Fruit fly (Drosophila melanogaster) whole organism, embryonic: Measurements from ENCODE around the gene CG3726.

Source experiments
- B-H1 ChIP-seq: fragments of 200-800 bp; sonication (Bioruptor generic); IDR thresholded peaks from 3 replicates; pipeline ENCODE4 v1.3.6; 2022; ENCODE audit warnings: missing biosample characterization, missing genetic modification characterization
- CG10366 ChIP-seq: fragments of 200-800 bp; sonication (Bioruptor generic); IDR thresholded peaks from 2 replicates; pipeline ENCODE4 v1.3.6; 2022; ENCODE audit warnings: missing biosample characterization, missing genetic modification characterization
- CG10959 ChIP-seq: fragments of 200-800 bp; sonication (Bioruptor generic); IDR thresholded peaks from 2 replicates; pipeline ENCODE4 v1.3.6; 2022; ENCODE audit warnings: missing biosample characterization, missing genetic modification characterization
- CG11456 ChIP-seq: fragments of 200-800 bp; sonication (Bioruptor generic); IDR thresholded peaks from 3 replicates; pipeline ENCODE4 v1.3.6; 2022; ENCODE audit warnings: missing biosample characterization, missing genetic modification characterization
- CG13424 ChIP-seq: fragments of 200-800 bp; sonication (Bioruptor generic); optimal IDR thresholded peaks from 2 replicates; lab custom pipeline; 2019; ENCODE audit warnings: missing biosample characterization, mild to moderate bottlenecking, missing genetic modification characterization, moderate library complexity
- CG14014 ChIP-seq: fragments of 200-800 bp; sonication (Bioruptor generic); IDR thresholded peaks from 2 replicates; pipeline ENCODE4 v1.3.6; 2022; ENCODE audit warnings: missing biosample characterization, missing genetic modification characterization
- CG14441 ChIP-seq: fragments of 200-800 bp; sonication (Bioruptor generic); IDR thresholded peaks from 2 replicates; pipeline ENCODE4 v1.3.6; 2022; ENCODE audit warnings: missing biosample characterization, missing genetic modification characterization
- CG16813 ChIP-seq: fragments of 200-800 bp; sonication (Bioruptor generic); IDR thresholded peaks from 3 replicates; pipeline ENCODE4 v1.3.6; 2022; ENCODE audit warnings: missing biosample characterization, missing genetic modification characterization; ENCODE audit not compliant: partially characterized antibody
- CG18262 ChIP-seq: fragments of 200-800 bp; optimal IDR thresholded peaks from 3 replicates; lab custom pipeline; 2019; ENCODE audit warnings: missing biosample characterization, mild to moderate bottlenecking, missing genetic modification characterization, moderate library complexity
- CG30403 ChIP-seq: fragments of 200-800 bp; sonication (Bioruptor generic); optimal IDR thresholded peaks from 3 replicates; lab custom pipeline; 2016; ENCODE audit warnings: missing biosample characterization, missing genetic modification characterization
- CG30431 ChIP-seq: fragments of 200-800 bp; sonication (Bioruptor generic); optimal IDR thresholded peaks from 2 replicates; lab custom pipeline; 2017; ENCODE audit warnings: missing biosample characterization, missing genetic modification characterization
- CG31224 ChIP-seq: fragments of 200-800 bp; sonication (Bioruptor generic); IDR thresholded peaks from 2 replicates; pipeline ENCODE4 v1.3.6; 2022; ENCODE audit warnings: missing biosample characterization, missing genetic modification characterization
- CG31388 ChIP-seq: fragments of 200-800 bp; sonication (Bioruptor generic); optimal IDR thresholded peaks from 2 replicates; lab custom pipeline; 2016; ENCODE audit warnings: missing biosample characterization, missing genetic modification characterization
- CG31441 ChIP-seq: fragments of 200-800 bp; sonication (Bioruptor generic); IDR thresholded peaks from 2 replicates; pipeline ENCODE4 v1.3.6; 2022; ENCODE audit warnings: missing biosample characterization, missing genetic modification characterization
- CG32772 ChIP-seq: fragments of 200-800 bp; sonication (Bioruptor generic); IDR thresholded peaks from 2 replicates; pipeline ENCODE4 v1.3.6; 2022; ENCODE audit warnings: missing biosample characterization, missing genetic modification characterization
- CG3281 ChIP-seq: fragments of 200-800 bp; sonication (Bioruptor generic); optimal IDR thresholded peaks from 3 replicates; lab custom pipeline; 2017; ENCODE audit warnings: missing biosample characterization, mild to moderate bottlenecking, missing genetic modification characterization
- CG33213 ChIP-seq: fragments of 200-800 bp; sonication (Bioruptor generic); optimal IDR thresholded peaks from 3 replicates; lab custom pipeline; 2016; ENCODE audit warnings: missing biosample characterization, missing genetic modification characterization
- CG3847 ChIP-seq: fragments of 200-800 bp; sonication (Bioruptor generic); IDR thresholded peaks from 2 replicates; pipeline ENCODE4 v1.3.6; 2022; ENCODE audit warnings: missing biosample characterization, missing genetic modification characterization
- CG43689 ChIP-seq: fragments of 200-800 bp; sonication (Bioruptor generic); IDR thresholded peaks from 2 replicates; pipeline ENCODE4 v1.3.6; 2022; ENCODE audit warnings: missing biosample characterization, missing genetic modification characterization
- CG4820 ChIP-seq: fragments of 200-800 bp; sonication (Bioruptor generic); optimal IDR thresholded peaks from 3 replicates; lab custom pipeline; 2016; ENCODE audit warnings: missing biosample characterization, missing genetic modification characterization
- CG7786 ChIP-seq: fragments of 200-800 bp; sonication (Bioruptor generic); optimal IDR thresholded peaks from 2 replicates; lab custom pipeline; 2016; ENCODE audit warnings: missing biosample characterization, missing genetic modification characterization
- CG7839 ChIP-seq: fragments of 200-800 bp; sonication (Bioruptor generic); optimal IDR thresholded peaks from 3 replicates; lab custom pipeline; 2018; ENCODE audit warnings: missing biosample characterization, mild to moderate bottlenecking, missing genetic modification characterization, moderate library complexity
- CG8290 ChIP-seq, 3 experiments: fragments of 200-800 bp; sonication (Bioruptor generic); optimal IDR thresholded peaks; 2 replicates each; lab custom pipeline; 2016 to 2019; ENCODE audit warnings: missing biosample characterization in 3 of 3, missing genetic modification characterization in 3 of 3, mild to moderate bottlenecking in 2 of 3, moderate library complexity in 1 of 3
- CG9727 ChIP-seq: fragments of 200-800 bp; sonication (Bioruptor generic); optimal IDR thresholded peaks from 3 replicates; lab custom pipeline; 2017; ENCODE audit warnings: missing biosample characterization, mild to moderate bottlenecking, missing genetic modification characterization
- Drgx ChIP-seq: fragments of 200-800 bp; sonication (Bioruptor generic); IDR thresholded peaks from 2 replicates; pipeline ENCODE4 v1.3.6; 2022; ENCODE audit warnings: missing biosample characterization, missing genetic modification characterization
- E2f1 ChIP-seq: fragments of 200-800 bp; sonication (Bioruptor generic); IDR thresholded peaks from 2 replicates; pipeline ENCODE4 v1.3.6; 2022; ENCODE audit warnings: missing biosample characterization, missing genetic modification characterization
- HHEX ChIP-seq: fragments of 200-800 bp; sonication (Bioruptor generic); optimal IDR thresholded peaks from 3 replicates; lab custom pipeline; 2017; ENCODE audit warnings: missing biosample characterization, mild to moderate bottlenecking, missing genetic modification characterization, missing genetic modification reagents
- Lim3 ChIP-seq: fragments of 200-800 bp; sonication (Bioruptor generic); IDR thresholded peaks from 2 replicates; pipeline ENCODE4 v1.3.6; 2022; ENCODE audit warnings: missing biosample characterization, missing genetic modification characterization
- MBD-R2 ChIP-seq: fragments of 200-800 bp; sonication (Bioruptor generic); IDR thresholded peaks from 2 replicates; pipeline ENCODE4 v1.3.6; 2022; ENCODE audit warnings: missing biosample characterization, missing genetic modification characterization
- NfI ChIP-seq: fragments of 200-800 bp; sonication (Bioruptor generic); optimal IDR thresholded peaks from 3 replicates; lab custom pipeline; 2018; ENCODE audit warnings: missing biosample characterization, mild to moderate bottlenecking, missing genetic modification characterization, moderate library complexity
- Oli ChIP-seq: fragments of 200-800 bp; sonication (Bioruptor generic); optimal IDR thresholded peaks from 2 replicates; lab custom pipeline; 2018; ENCODE audit warnings: missing biosample characterization, mild to moderate bottlenecking, missing genetic modification characterization, moderate library complexity
- PHDP ChIP-seq: fragments of 200-800 bp; sonication (Bioruptor generic); optimal IDR thresholded peaks from 3 replicates; lab custom pipeline; 2018; ENCODE audit warnings: missing biosample characterization, mild to moderate bottlenecking, missing genetic modification characterization, moderate library complexity
- Pdp1 ChIP-seq, 2 experiments: fragments of 200-800 bp; sonication (Bioruptor generic); optimal IDR thresholded peaks; 3 replicates each; lab custom pipeline; 2016; ENCODE audit warnings: missing biosample characterization in 2 of 2, missing genetic modification characterization in 2 of 2, mild to moderate bottlenecking in 1 of 2, moderate library complexity in 1 of 2
- Rx ChIP-seq: fragments of 200-800 bp; sonication (Bioruptor generic); IDR thresholded peaks from 2 replicates; pipeline ENCODE4 v1.3.6; 2022; ENCODE audit warnings: missing biosample characterization, missing genetic modification characterization
- Sox102F ChIP-seq: fragments of 200-800 bp; sonication (Bioruptor generic); optimal IDR thresholded peaks from 2 replicates; lab custom pipeline; 2018; ENCODE audit warnings: missing biosample characterization, mild to moderate bottlenecking, missing genetic modification characterization, moderate library complexity
- Xbp1 ChIP-seq: fragments of 200-800 bp; sonication (Bioruptor generic); optimal IDR thresholded peaks from 3 replicates; lab custom pipeline; 2016; ENCODE audit warnings: missing biosample characterization, mild to moderate bottlenecking, missing genetic modification characterization
- bowl ChIP-seq: fragments of 200-800 bp; sonication (Bioruptor generic); IDR thresholded peaks from 2 replicates; pipeline ENCODE4 v1.3.6; 2022; ENCODE audit warnings: missing biosample characterization, missing genetic modification characterization
- bsh ChIP-seq, 2 experiments: fragments of 200-800 bp; sonication (Bioruptor generic); optimal IDR thresholded peaks; 2 replicates each; lab custom pipeline; 2017 to 2018; ENCODE audit warnings: mild to moderate bottlenecking in 2 of 2, missing biosample characterization in 2 of 2, missing genetic modification characterization in 2 of 2, moderate library complexity in 1 of 2
- dmrt99B ChIP-seq: fragments of 200-800 bp; sonication (Bioruptor generic); optimal IDR thresholded peaks from 2 replicates; lab custom pipeline; 2018; ENCODE audit warnings: missing biosample characterization, mild to moderate bottlenecking, missing genetic modification characterization, moderate library complexity
- dpn ChIP-seq, 2 experiments: fragments of 200-800 bp; sonication (Bioruptor generic); optimal IDR thresholded peaks; 3 replicates each; lab custom pipeline; 2016; ENCODE audit warnings: missing biosample characterization in 2 of 2, missing genetic modification characterization in 2 of 2
- en ChIP-seq: fragments of 200-800 bp; sonication (Bioruptor generic); optimal IDR thresholded peaks from 2 replicates; lab custom pipeline; 2016; ENCODE audit warnings: missing biosample characterization, missing genetic modification characterization
- eyg ChIP-seq: fragments of 200-800 bp; sonication (Bioruptor generic); optimal IDR thresholded peaks from 3 replicates; lab custom pipeline; 2016; ENCODE audit warnings: missing biosample characterization, missing genetic modification characterization
- gce ChIP-seq: fragments of 200-800 bp; sonication (Bioruptor generic); IDR thresholded peaks from 3 replicates; pipeline ENCODE4 v1.3.6; 2022; ENCODE audit warnings: missing biosample characterization, missing genetic modification characterization
- hbn ChIP-seq: fragments of 200-800 bp; sonication (Bioruptor generic); IDR thresholded peaks from 2 replicates; pipeline ENCODE4 v1.3.6; 2022; ENCODE audit warnings: missing biosample characterization, missing genetic modification characterization; ENCODE audit not compliant: partially characterized antibody
- jigr1 ChIP-seq: fragments of 200-800 bp; sonication (Bioruptor generic); IDR thresholded peaks from 3 replicates; pipeline ENCODE4 v1.3.6; 2022; ENCODE audit warnings: missing biosample characterization, missing genetic modification characterization
- lab ChIP-seq: fragments of 200-800 bp; sonication (Bioruptor generic); optimal IDR thresholded peaks from 3 replicates; lab custom pipeline; 2017; ENCODE audit warnings: missing biosample characterization, missing genetic modification characterization, mild to moderate bottlenecking, moderate library complexity, missing genetic modification reagents
- org-1 ChIP-seq: fragments of 200-800 bp; sonication (Bioruptor generic); optimal IDR thresholded peaks from 2 replicates; lab custom pipeline; 2017; ENCODE audit warnings: missing biosample characterization, missing genetic modification characterization
- p53 ChIP-seq: fragments of 200-800 bp; sonication (Bioruptor generic); optimal IDR thresholded peaks from 2 replicates; lab custom pipeline; 2016; ENCODE audit warnings: missing biosample characterization, missing genetic modification characterization
- tin ChIP-seq: fragments of 200-800 bp; sonication (Bioruptor generic); optimal IDR thresholded peaks from 3 replicates; lab custom pipeline; 2016; ENCODE audit warnings: missing biosample characterization, missing genetic modification characterization
- twi ChIP-seq: fragments of 200-800 bp; optimal IDR thresholded peaks from 2 replicates; lab custom pipeline; 2019; ENCODE audit warnings: missing biosample characterization, mild to moderate bottlenecking, missing genetic modification characterization, moderate library complexity

CG3726 gene

dm6 chrX:5972030-5972429 lies 55.1 kb downstream of the CG3726 start (continued):
- TF ChIP-seq CG30431 (GFP tag; lab: Kevin White, UChicago) = peak; percentile 44
- TF ChIP-seq CG32772 = peak; percentile 70
- peak; percentile 46 for TF ChIP-seq CG18262 (tag; lab: Kevin White, UChicago)
- no peak for TF ChIP-seq CG3847 (GFP tag; lab: Robert Waterston, UW)
- TF ChIP-seq CG13424 = peak; percentile 47
- TF ChIP-seq E2f1 = no peak
- TF ChIP-seq CG30403 (GFP tag; lab: Kevin White, UChicago) = peak; percentile 27
- TF ChIP-seq HHEX (GFP tag; lab: Kevin White, UChicago) = no peak
- TF ChIP-seq Lim3 (GFP tag; lab: Robert Waterston, UW) = no peak
- TF ChIP-seq bowl = no peak
- peak; percentile 19 for TF ChIP-seq CG7839
- TF ChIP-seq CG11456 (GFP tag; lab: Robert Waterston, UW) = 0 out of 3 replicates have a peak, but pooled peaks have one; percentile 43
- peak; percentile 1 for TF ChIP-seq CG9727
- TF ChIP-seq twi = no peak
- TF ChIP-seq jigr1 = no peak
- peak; percentile 71 for TF ChIP-seq CG4820 (GFP tag; lab: Kevin White, UChicago)
- TF ChIP-seq PHDP (tag; lab: Kevin White, UChicago) = peak; percentile 41
- TF ChIP-seq gce (GFP tag; lab: Robert Waterston, UW) = peak; percentile 58; the same call in 1 of the 3 replicates
- peak; percentile 51; the same call in 1 of the 2 replicates for TF ChIP-seq CG10366
- TF ChIP-seq CG7786 (GFP tag; lab: Kevin White, UChicago) = no peak
- TF ChIP-seq en = no peak
- peak; percentile 47 for TF ChIP-seq CG31441 (GFP tag; lab: Robert Waterston, UW)
- no peak for TF ChIP-seq eyg (GFP tag; lab: Kevin White, UChicago)
- peak; percentile 12 to 26 for TF ChIP-seq Pdp1 (GFP tag; optimal IDR thresholded peaks at IDR 0.05; lab: Kevin White, UChicago)
- peak; percentile 15 to 41 for TF ChIP-seq dpn (GFP tag; optimal IDR thresholded peaks at IDR 0.05; lab: Kevin White, UChicago)
- TF ChIP-seq Sox102F = peak; percentile 60
- TF ChIP-seq CG16813 = no peak
- peak; percentile 18 to 70 for TF ChIP-seq bsh (GFP tag; optimal IDR thresholded peaks at IDR 0.05; lab: Kevin White, UChicago)
- peak; percentile 7 for TF ChIP-seq CG33213
- peak; percentile 55; the same call in 1 of the 2 replicates for TF ChIP-seq CG14441
- TF ChIP-seq dmrt99B (tag; lab: Kevin White, UChicago) = peak; percentile 40
- TF ChIP-seq B-H1 (GFP tag; lab: Robert Waterston, UW) = no peak
- peak; percentile 47 for TF ChIP-seq CG10959
- peak; percentile 24 for TF ChIP-seq tin
- peak; percentile 4 for TF ChIP-seq lab (GFP tag; lab: Kevin White, UChicago)
- no peak for TF ChIP-seq CG8290 (GFP tag; optimal IDR thresholded peaks at IDR 0.05; lab: Kevin White, UChicago)
- TF ChIP-seq CG8290 (tag; optimal IDR thresholded peaks at IDR 0.05; lab: Kevin White, UChicago) = peak in 1 of 2 experiments; percentile 20
- no peak for TF ChIP-seq CG43689
- no peak for TF ChIP-seq CG31388 (GFP tag; lab: Kevin White, UChicago)
- 0 out of 2 replicates have a peak, but pooled peaks have one; percentile 22 for TF ChIP-seq CG31224 (GFP tag; lab: Robert Waterston, UW)
- peak; percentile 55 for TF ChIP-seq Xbp1 (GFP tag; lab: Kevin White, UChicago)
- TF ChIP-seq NfI (GFP tag; lab: Kevin White, UChicago) = peak; percentile 19
- no peak for TF ChIP-seq MBD-R2
- peak; percentile 42 for TF ChIP-seq Oli (tag; lab: Kevin White, UChicago)
- TF ChIP-seq Drgx (GFP tag; lab: Robert Waterston, UW) = peak; percentile 87
- no peak for TF ChIP-seq hbn
- no peak for TF ChIP-seq p53 (GFP tag; lab: Kevin White, UChicago)
- TF ChIP-seq Rx (GFP tag; lab: Robert Waterston, UW) = peak; percentile 36; the same call in 1 of the 2 replicates
- TF ChIP-seq org-1 (GFP tag; lab: Kevin White, UChicago) = no peak
- TF ChIP-seq CG3281 (GFP tag; lab: Kevin White, UChicago) = no peak
- 0 out of 2 replicates have a peak, but pooled peaks have one; percentile 6 for TF ChIP-seq CG14014
